Worm (Caenorhabditis elegans): Measurements from ENCODE around the gene irld-36.

Gene irld-36

DNA sequence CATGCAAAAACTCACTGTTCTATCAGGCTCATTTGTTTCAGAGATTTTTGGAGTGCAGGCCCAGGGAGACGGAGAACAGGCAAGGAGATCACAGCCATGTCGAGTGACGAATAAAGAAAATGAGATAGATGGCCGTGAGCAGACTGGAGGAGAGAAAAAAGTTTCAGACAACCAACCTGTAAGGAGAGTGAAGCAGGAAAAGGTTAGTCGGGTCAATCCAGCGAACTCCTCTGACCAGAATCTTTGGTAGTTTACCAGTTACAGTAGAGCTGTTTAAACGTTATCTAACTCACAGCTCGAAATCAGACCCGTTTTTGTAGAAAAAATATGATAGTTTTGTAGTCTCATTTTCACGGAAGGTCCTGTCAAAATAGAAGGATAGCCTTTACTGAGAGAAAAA is 30.4 kb upstream of the irld-36 start, which contains the start of gene fbxb-21:
fbxb-21 (minus strand) TSS at position 101 of the 400 bp plus-strand sequence.
- TF ChIP-seq egl-27 (tag; optimal IDR thresholded peaks at IDR 0.05) (no peak), zag-1 (tag; optimal IDR thresholded peaks at IDR 0.05) (no peak), lsy-2 (tag; optimal IDR thresholded peaks at IDR 0.05) (no peak), nhr-129 (tag; optimal IDR thresholded peaks at IDR 0.05) (no peak), unc-62 (GFP tag; optimal IDR thresholded peaks at IDR 0.05) (no peak), ceh-82 (tag; optimal IDR thresholded peaks at IDR 0.05) (no peak), elt-3 (tag; optimal IDR thresholded peaks at IDR 0.05) (no peak), ceh-16 (tag; optimal IDR thresholded peaks at IDR 0.05) (no peak), elt-1 (tag; optimal IDR thresholded peaks at IDR 0.05) (no peak), ztf-4 (tag; optimal IDR thresholded peaks at IDR 0.05) (no peak)

ce11 chrII:1650502-1650901 is 28.7 kb upstream of the irld-36 start, which contains the start of gene fbxb-20:
fbxb-20 (minus strand) TSS chrII:1650602.
- no peak for TF ChIP-seq nhr-12 (tag; optimal IDR thresholded peaks at IDR 0.05)
- no peak for TF ChIP-seq alr-1 (tag; optimal IDR thresholded peaks at IDR 0.05)
- no peak for TF ChIP-seq snpc-4 (tag; optimal IDR thresholded peaks at IDR 0.05)
- TF ChIP-seq ceh-16 (tag; optimal IDR thresholded peaks at IDR 0.05), result no peak
- no peak for TF ChIP-seq ztf-11 (tag; optimal IDR thresholded peaks at IDR 0.05)
- TF ChIP-seq fos-1 (tag; optimal IDR thresholded peaks at IDR 0.05), result no peak
- no peak for TF ChIP-seq nhr-11 (tag; optimal IDR thresholded peaks at IDR 0.05)
- TF ChIP-seq nhr-23 (tag; optimal IDR thresholded peaks at IDR 0.05), result no peak
- TF ChIP-seq mbf-1 (tag; optimal IDR thresholded peaks at IDR 0.05), result no peak
- TF ChIP-seq nhr-129 (tag; optimal IDR thresholded peaks at IDR 0.05), result no peak
- TF ChIP-seq nhr-25 (tag; optimal IDR thresholded peaks at IDR 0.05), result no peak
- TF ChIP-seq sem-4 (tag; optimal IDR thresholded peaks at IDR 0.05), result no peak
- no peak for TF ChIP-seq unc-55 (GFP tag; optimal IDR thresholded peaks at IDR 0.05)
- TF ChIP-seq unc-39 (tag; optimal IDR thresholded peaks at IDR 0.05), result no peak
- TF ChIP-seq sma-3 (GFP tag; optimal IDR thresholded peaks at IDR 0.05), result no peak
- no peak for TF ChIP-seq zag-1 (tag; optimal IDR thresholded peaks at IDR 0.05)
- no peak for TF ChIP-seq nhr-77 (tag; optimal IDR thresholded peaks at IDR 0.05)
- TF ChIP-seq crh-2 (tag; optimal IDR thresholded peaks at IDR 0.05), result no peak
- no peak for TF ChIP-seq elt-1 (tag; optimal IDR thresholded peaks at IDR 0.05)

ce11 chrII:1651804-1652203 is 27.4 kb upstream of the irld-36 start, which contains the start of gene fbxb-16:
fbxb-16 (minus strand) TSS chrII:1651904.
- no peak for TF ChIP-seq dmd-4 (tag; optimal IDR thresholded peaks at IDR 0.05)
- TF ChIP-seq sma-3 (GFP tag; optimal IDR thresholded peaks at IDR 0.05), result no peak
- TF ChIP-seq unc-39 (tag; optimal IDR thresholded peaks at IDR 0.05), result no peak
- no peak for TF ChIP-seq nhr-237 (tag; optimal IDR thresholded peaks at IDR 0.05)
- TF ChIP-seq alr-1 (tag; optimal IDR thresholded peaks at IDR 0.05), result no peak

DNA sequence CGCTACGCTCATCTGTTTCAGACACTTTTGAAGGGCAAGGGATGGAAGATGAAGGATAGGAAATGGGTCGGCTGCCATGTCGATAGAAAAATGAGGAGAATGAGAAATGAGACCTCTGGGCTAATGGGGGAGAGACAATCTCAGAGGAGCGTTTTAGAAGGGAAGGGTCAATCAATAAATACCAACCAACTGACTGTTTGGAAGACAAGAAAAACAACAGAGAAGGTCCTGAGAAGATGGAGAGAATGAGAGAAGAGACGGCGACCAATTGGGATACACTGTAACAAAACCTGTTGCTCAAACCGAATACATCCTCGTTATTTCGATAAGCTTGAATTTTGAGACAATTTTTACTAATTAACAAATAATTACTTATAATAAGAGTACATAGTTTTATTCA is 25.8 kb upstream of the irld-36 start, which contains the start of gene fbxb-15:
fbxb-15 (minus strand) TSS at position 101 of the 400 bp plus-strand sequence.
- TF ChIP-seq nhr-237 (tag; optimal IDR thresholded peaks at IDR 0.05), result no peak
- no peak for TF ChIP-seq alr-1 (tag; optimal IDR thresholded peaks at IDR 0.05)
- TF ChIP-seq mdl-1 (tag; optimal IDR thresholded peaks at IDR 0.05), result no peak
- no peak for TF ChIP-seq nhr-6 (tag; optimal IDR thresholded peaks at IDR 0.05)
- no peak for TF ChIP-seq R02D3.7 (tag; optimal IDR thresholded peaks at IDR 0.05)
- no peak for TF ChIP-seq C34F6.9 (tag; optimal IDR thresholded peaks at IDR 0.05)
- TF ChIP-seq unc-39 (tag; optimal IDR thresholded peaks at IDR 0.05), result no peak
- TF ChIP-seq lin-13 (GFP tag; optimal IDR thresholded peaks at IDR 0.05), result no peak
- TF ChIP-seq sem-4 (tag; optimal IDR thresholded peaks at IDR 0.05), result no peak
- TF ChIP-seq nhr-12 (tag; optimal IDR thresholded peaks at IDR 0.05), result no peak
- TF ChIP-seq nhr-23 (tag; optimal IDR thresholded peaks at IDR 0.05), result no peak
- no peak for TF ChIP-seq lsy-2 (tag; optimal IDR thresholded peaks at IDR 0.05)
- TF ChIP-seq unc-62 (GFP tag; optimal IDR thresholded peaks at IDR 0.05), result no peak
- TF ChIP-seq egl-27 (tag; optimal IDR thresholded peaks at IDR 0.05), result no peak
- no peak for TF ChIP-seq fos-1 (tag; optimal IDR thresholded peaks at IDR 0.05)
- no peak for TF ChIP-seq nhr-21 (tag; optimal IDR thresholded peaks at IDR 0.05)
- TF ChIP-seq elt-3 (tag; optimal IDR thresholded peaks at IDR 0.05), result no peak
- no peak for TF ChIP-seq skn-1 (tag; optimal IDR thresholded peaks at IDR 0.05)
- TF ChIP-seq ztf-11 (tag; optimal IDR thresholded peaks at IDR 0.05), result no peak
- TF ChIP-seq sma-9 (GFP tag; optimal IDR thresholded peaks at IDR 0.05), result no peak
- no peak for TF ChIP-seq sma-9 (tag; optimal IDR thresholded peaks at IDR 0.05)

DNA sequence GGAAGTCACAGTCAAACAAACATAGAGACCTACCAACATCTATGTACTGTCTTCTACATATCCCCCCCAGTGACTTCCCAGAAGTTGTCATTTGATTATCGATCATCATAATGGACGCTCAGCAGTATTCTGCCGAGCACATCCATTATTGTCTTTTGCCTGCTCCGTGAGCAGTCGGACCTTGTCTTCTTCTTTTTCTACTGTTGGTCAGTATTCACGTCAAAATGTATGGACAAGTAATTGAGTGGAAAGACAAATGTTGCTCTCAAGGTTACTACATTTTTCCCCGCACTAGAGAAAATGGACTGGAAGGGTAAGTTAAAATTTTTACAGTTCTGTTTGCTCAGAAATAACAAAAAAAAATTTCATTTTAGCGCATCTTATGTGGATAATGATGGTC is 24.3 kb upstream of the irld-36 start, which contains the start of gene btb-12:
btb-12 (plus strand) TSS at position 301 of the 400 bp plus-strand sequence.
- TF ChIP-seq ceh-16 (tag; optimal IDR thresholded peaks at IDR 0.05) (no peak), ztf-1 (GFP tag; conservative IDR thresholded peaks at IDR 0.05) (no peak), blmp-1 (tag; optimal IDR thresholded peaks at IDR 0.05; ENCODE audit: insufficient read depth) (no peak), Y55F3AM.14 (GFP tag; optimal IDR thresholded peaks at IDR 0.05) (no peak), nhr-6 (tag; optimal IDR thresholded peaks at IDR 0.05) (no peak), snpc-4 (tag; optimal IDR thresholded peaks at IDR 0.05) (no peak), crh-2 (tag; optimal IDR thresholded peaks at IDR 0.05) (no peak), alr-1 (tag; optimal IDR thresholded peaks at IDR 0.05) (no peak), C34F6.9 (tag; optimal IDR thresholded peaks at IDR 0.05) (no peak), nhr-12 (tag; optimal IDR thresholded peaks at IDR 0.05) (no peak), elt-1 (tag; optimal IDR thresholded peaks at IDR 0.05) (no peak), mbf-1 (tag; optimal IDR thresholded peaks at IDR 0.05) (no peak), ztf-11 (tag; optimal IDR thresholded peaks at IDR 0.05) (no peak), lin-39 (tag; optimal IDR thresholded peaks at IDR 0.05) (no peak), ZK546.5 (tag; optimal IDR thresholded peaks at IDR 0.05) (no peak)
